Fruit fly (Drosophila melanogaster): ENCODE measurements around the gene Pop2.

Gene Pop2

DNA sequence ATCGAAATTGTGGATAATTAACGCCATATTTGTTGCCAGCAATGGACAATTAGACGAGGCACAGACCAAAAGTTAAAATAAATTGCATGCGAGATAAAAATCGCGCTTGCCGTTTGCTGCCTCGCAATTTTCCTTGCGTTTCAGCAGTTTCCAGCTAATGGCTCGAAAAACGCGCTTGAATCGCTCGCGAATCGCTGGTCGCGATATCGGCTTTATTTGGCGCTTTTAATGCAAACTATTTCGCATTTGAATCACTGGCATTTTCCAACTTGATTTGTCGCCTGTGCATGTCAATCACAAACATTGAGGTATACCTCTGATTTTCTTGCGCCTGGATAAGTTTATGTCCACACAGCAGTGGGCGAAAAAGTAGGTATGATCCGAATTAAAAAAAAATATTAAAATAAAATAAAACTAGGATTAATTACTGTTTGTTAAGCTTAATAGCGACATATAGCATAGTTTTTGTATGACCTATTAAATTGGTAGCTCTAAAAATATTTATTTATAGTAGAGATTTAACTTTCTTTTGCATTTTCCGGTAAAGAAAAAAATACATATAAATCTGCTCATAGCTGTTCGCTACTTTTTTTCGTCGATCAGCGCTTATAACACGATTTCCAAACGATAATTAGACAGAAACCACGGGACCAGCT is 20.6 kb upstream of the Pop2 start:
- no peak for TF ChIP-seq Hr96 (GFP tag; optimal IDR thresholded peaks at IDR 0.05)

- peak; percentile 59 for TF ChIP-seq kay (GFP tag; ENCODE audit: borderline replicate concordance)
- no peak for TF ChIP-seq pad (GFP tag; optimal IDR thresholded peaks at IDR 0.05)
Measured at dm6 chr3L:12021903-12022302, 19.2 kb upstream of the Pop2 start.

DNA sequence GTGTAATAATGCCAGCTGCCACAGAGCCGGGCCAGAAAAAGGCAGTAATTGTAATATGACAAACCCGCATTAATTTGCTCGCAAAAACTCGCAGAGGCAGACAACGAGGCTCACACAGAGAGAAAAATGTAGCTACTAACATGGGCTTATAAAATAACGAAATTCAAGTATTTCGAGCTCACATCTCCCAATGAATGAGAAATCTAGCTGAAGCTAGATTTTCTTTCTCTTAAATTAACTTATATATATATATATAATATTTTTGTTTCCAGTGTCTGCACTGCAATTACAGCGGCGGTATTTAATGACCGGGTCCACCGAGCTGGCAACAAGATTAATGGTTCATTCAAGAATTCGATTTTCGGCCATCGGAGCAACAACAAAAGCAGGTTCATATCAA is 13.5 kb upstream of the Pop2 start:
- TF ChIP-seq tj (GFP tag; optimal IDR thresholded peaks at IDR 0.05) = no peak
- TF ChIP-seq bab1 (GFP tag; optimal IDR thresholded peaks at IDR 0.05) = no peak
- TF ChIP-seq CG33017 (tag; optimal IDR thresholded peaks at IDR 0.05) = no peak
- no peak for TF ChIP-seq CG12768 (GFP tag; optimal IDR thresholded peaks at IDR 0.05)
- TF ChIP-seq pad (GFP tag; optimal IDR thresholded peaks at IDR 0.05) = no peak
- TF ChIP-seq CG11617 (GFP tag; optimal IDR thresholded peaks at IDR 0.05) = no peak
- no peak for TF ChIP-seq cic (GFP tag; optimal IDR thresholded peaks at IDR 0.05)
- TF ChIP-seq Hr96 (GFP tag; optimal IDR thresholded peaks at IDR 0.05) = no peak
- TF ChIP-seq CG7045 (GFP tag; optimal IDR thresholded peaks at IDR 0.05) = no peak
- TF ChIP-seq CG5204 (GFP tag; optimal IDR thresholded peaks at IDR 0.05) = no peak
- TF ChIP-seq Crg-1 (GFP tag; optimal IDR thresholded peaks at IDR 0.05) = no peak
- TF ChIP-seq cnc (optimal IDR thresholded peaks at IDR 0.05) = no peak
- TF ChIP-seq CG14711 (tag; optimal IDR thresholded peaks at IDR 0.05) = no peak
- no peak for TF ChIP-seq CG7101 (tag; optimal IDR thresholded peaks at IDR 0.05)
- no peak for TF ChIP-seq toe (GFP tag; optimal IDR thresholded peaks at IDR 0.05)

DNA sequence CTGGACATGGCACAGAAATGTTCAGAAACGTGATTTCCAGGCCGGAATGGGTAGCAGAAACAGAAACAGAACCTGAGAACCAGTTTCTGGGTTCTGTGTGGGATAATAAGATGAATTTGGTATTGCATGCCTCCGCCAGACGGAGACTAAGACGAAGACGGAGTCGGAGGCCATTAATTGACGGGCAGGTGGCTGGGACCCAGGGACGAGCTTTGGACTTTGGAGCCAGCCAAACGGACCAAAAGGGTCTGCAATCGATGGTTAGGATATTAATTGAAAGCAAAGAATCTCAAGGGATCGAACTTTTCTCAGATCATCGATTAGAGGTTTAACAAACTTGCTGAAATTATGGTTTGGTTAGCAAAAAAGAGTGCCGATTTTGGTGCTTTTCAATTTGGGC is 11.6 kb upstream of the Pop2 start:
- TF ChIP-seq CG33017 (tag; optimal IDR thresholded peaks at IDR 0.05) (no peak), CG7045 (GFP tag; optimal IDR thresholded peaks at IDR 0.05) (no peak), Crg-1 (GFP tag; optimal IDR thresholded peaks at IDR 0.05) (no peak), cnc (optimal IDR thresholded peaks at IDR 0.05) (no peak), kay (GFP tag; ENCODE audit: borderline replicate concordance) (no peak), cic (GFP tag; optimal IDR thresholded peaks at IDR 0.05) (no peak)

- TF ChIP-seq cnc (optimal IDR thresholded peaks at IDR 0.05) (no peak), Hr96 (GFP tag; optimal IDR thresholded peaks at IDR 0.05) (no peak)
Measured at dm6 chr3L:12013698-12014097, 11.0 kb upstream of the Pop2 start.

DNA sequence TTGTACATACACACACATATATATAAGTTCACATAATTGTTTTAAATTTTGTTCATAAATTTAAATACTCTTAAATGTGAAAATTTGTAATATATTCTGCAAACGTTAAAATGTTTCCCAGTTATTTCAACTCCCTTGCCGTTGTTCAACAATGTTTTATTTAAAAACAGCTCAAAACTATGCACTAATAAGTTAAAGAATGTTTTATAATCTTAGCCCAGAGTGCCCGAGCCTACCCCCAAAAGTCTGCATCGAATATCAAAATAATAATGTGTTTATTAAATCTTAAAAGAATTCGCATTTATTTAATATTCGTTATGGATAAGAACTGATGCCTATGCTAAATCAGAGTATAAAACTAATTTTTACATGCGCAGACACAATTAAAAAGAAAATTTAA is 5.2 kb upstream of the Pop2 start:
- no peak for TF ChIP-seq Mnt (GFP tag; optimal IDR thresholded peaks at IDR 0.05)
- TF ChIP-seq CG7101 (tag; optimal IDR thresholded peaks at IDR 0.05) = no peak
- TF ChIP-seq ovo (GFP tag; optimal IDR thresholded peaks at IDR 0.05) = no peak
- TF ChIP-seq cic (GFP tag; optimal IDR thresholded peaks at IDR 0.05) = no peak
- no peak for TF ChIP-seq CG11617 (GFP tag; optimal IDR thresholded peaks at IDR 0.05)
- TF ChIP-seq pad (GFP tag; optimal IDR thresholded peaks at IDR 0.05) = no peak
- TF ChIP-seq CG1620 (GFP tag; optimal IDR thresholded peaks at IDR 0.05) = no peak
- no peak for TF ChIP-seq CG7045 (GFP tag; optimal IDR thresholded peaks at IDR 0.05)
- no peak for TF ChIP-seq toe (GFP tag; optimal IDR thresholded peaks at IDR 0.05)
- no peak for TF ChIP-seq CG12768 (GFP tag; optimal IDR thresholded peaks at IDR 0.05)
- TF ChIP-seq cnc (optimal IDR thresholded peaks at IDR 0.05) = no peak
- no peak for TF ChIP-seq tj (GFP tag; optimal IDR thresholded peaks at IDR 0.05)
- TF ChIP-seq kay (GFP tag; ENCODE audit: borderline replicate concordance) = no peak

DNA sequence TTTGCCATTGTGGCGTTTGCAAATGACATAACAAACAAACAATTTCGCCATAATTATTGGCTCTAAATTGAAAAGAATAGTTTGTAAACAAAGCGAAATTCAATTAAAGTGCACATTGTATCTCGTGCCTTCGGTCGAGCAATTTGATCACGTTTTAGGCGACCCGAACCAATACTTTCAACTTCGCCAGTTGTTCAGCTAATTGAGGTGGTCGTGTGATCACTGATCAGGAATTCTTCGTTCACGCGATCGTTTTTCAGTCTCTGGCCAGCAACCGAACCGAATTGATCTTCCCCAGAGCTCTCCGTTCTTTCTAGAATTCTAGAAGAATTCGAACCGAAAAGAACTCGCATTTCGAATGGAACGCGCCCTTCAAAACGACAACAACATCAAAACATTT is 1.4 kb upstream of the Pop2 start:
- TF ChIP-seq kay (GFP tag; ENCODE audit: borderline replicate concordance) (no peak), bab1 (GFP tag; optimal IDR thresholded peaks at IDR 0.05) (no peak), CG7045 (GFP tag; optimal IDR thresholded peaks at IDR 0.05) (no peak), Crg-1 (GFP tag; optimal IDR thresholded peaks at IDR 0.05) (no peak), Clk (GFP tag; optimal IDR thresholded peaks at IDR 0.05) (no peak), Hr96 (GFP tag; optimal IDR thresholded peaks at IDR 0.05) (no peak), CG33017 (tag; optimal IDR thresholded peaks at IDR 0.05) (no peak), tj (GFP tag; optimal IDR thresholded peaks at IDR 0.05) (no peak), cnc (optimal IDR thresholded peaks at IDR 0.05) (no peak), ovo (GFP tag; optimal IDR thresholded peaks at IDR 0.05) (no peak), pad (GFP tag; optimal IDR thresholded peaks at IDR 0.05) (no peak), CG1620 (GFP tag; optimal IDR thresholded peaks at IDR 0.05) (no peak), toe (GFP tag; optimal IDR thresholded peaks at IDR 0.05) (no peak), Mnt (GFP tag; optimal IDR thresholded peaks at IDR 0.05) (no peak)

DNA sequence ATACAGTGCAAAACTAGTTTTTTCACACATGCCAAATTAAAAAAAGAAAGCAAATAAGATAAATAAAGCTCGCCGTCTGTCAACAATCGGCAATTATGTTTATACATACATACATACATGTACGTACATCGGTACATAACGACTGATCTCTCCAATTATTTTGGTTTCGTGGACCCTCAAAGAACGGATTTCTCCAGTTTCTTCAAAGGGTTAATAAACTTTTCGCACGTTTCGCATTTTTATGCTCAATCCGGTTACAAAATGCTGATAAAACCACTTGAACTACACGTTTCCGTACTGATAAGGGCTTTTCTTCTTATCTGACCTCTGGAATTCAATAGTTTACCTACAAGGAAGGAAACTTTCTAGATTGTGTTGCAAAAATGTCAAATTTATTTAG is 742 bp upstream of the Pop2 start:
- TF ChIP-seq bab1 (GFP tag; optimal IDR thresholded peaks at IDR 0.05) (no peak), pad (GFP tag; optimal IDR thresholded peaks at IDR 0.05) (peak; percentile 20)

Data from whole organism, adult.